Fruit fly (Drosophila melanogaster): ENCODE data around the gene mtgo.
A peak's percentile ranks its signal among the peaks of the same experiment; 100 is the strongest.

mtgo gene

dm6 chr2L:16521345-16522285 lies 23.2 kb upstream of the mtgo start (continued):
- peak; percentile 99 for TF ChIP-seq Kr (GFP tag; optimal IDR thresholded peaks at IDR 0.05)
- TF ChIP-seq CG12299 (tag; optimal IDR thresholded peaks at IDR 0.05): peak; percentile 86
- peak; percentile 97 for TF ChIP-seq cg (GFP tag; optimal IDR thresholded peaks at IDR 0.05)
- TF ChIP-seq CG14667 (GFP tag; IDR thresholded peaks at IDR 0.05): no peak
- peak; percentile 89 for TF ChIP-seq CG15011 (GFP tag; optimal IDR thresholded peaks at IDR 0.05)
- peak; percentile 62 for TF ChIP-seq CG7786 (GFP tag; optimal IDR thresholded peaks at IDR 0.05)
- peak; percentile 99 for TF ChIP-seq kni (GFP tag; optimal IDR thresholded peaks at IDR 0.05)
- peak; percentile 70 for TF ChIP-seq pb (GFP tag; optimal IDR thresholded peaks at IDR 0.05)
- 0 out of 2 replicates have a peak, but pooled peaks have one; percentile 20 for TF ChIP-seq CG11247 (GFP tag; IDR thresholded peaks at IDR 0.05)
- TF ChIP-seq nerfin-2 (GFP tag; IDR thresholded peaks at IDR 0.05; ENCODE audit: partially characterized antibody): no peak
- peak; percentile 49 for TF ChIP-seq CG5245 (GFP tag; optimal IDR thresholded peaks at IDR 0.05)
- peak; percentile 94 for TF ChIP-seq wek (GFP tag; optimal IDR thresholded peaks at IDR 0.05)
- TF ChIP-seq sug (tag; optimal IDR thresholded peaks at IDR 0.05): peak; percentile 71
- peak; percentile 76 for TF ChIP-seq Meics (GFP tag; optimal IDR thresholded peaks at IDR 0.05)
- TF ChIP-seq CG33213 (GFP tag; optimal IDR thresholded peaks at IDR 0.05): peak; percentile 66
- TF ChIP-seq HLHmδ (GFP tag; optimal IDR thresholded peaks at IDR 0.05): peak; percentile 60
- TF ChIP-seq CG13123 (GFP tag; optimal IDR thresholded peaks at IDR 0.05): peak; percentile 66
- peak; percentile 88 for TF ChIP-seq nom (GFP tag; optimal IDR thresholded peaks at IDR 0.05)
- TF ChIP-seq CG9932 (GFP tag; IDR thresholded peaks at IDR 0.05): 0 out of 2 replicates have a peak, but pooled peaks have one; percentile 6
- no peak for TF ChIP-seq eve (GFP tag; optimal IDR thresholded peaks at IDR 0.05)
- no peak for TF ChIP-seq inv (GFP tag; IDR thresholded peaks at IDR 0.05; ENCODE audit: partially characterized antibody)
- TF ChIP-seq klu (GFP tag; IDR thresholded peaks at IDR 0.05): no peak
- no peak for TF ChIP-seq CG3995 (GFP tag; optimal IDR thresholded peaks at IDR 0.05)
- peak; percentile 97 for TF ChIP-seq Vsx1 (GFP tag; optimal IDR thresholded peaks at IDR 0.05)
- peak; percentile 83 for TF ChIP-seq CG6854 (GFP tag; optimal IDR thresholded peaks at IDR 0.05)
- TF ChIP-seq mirr (GFP tag; optimal IDR thresholded peaks at IDR 0.05): peak; percentile 93
- peak; percentile 41 for TF ChIP-seq CG10366 (GFP tag; IDR thresholded peaks at IDR 0.05)
- TF ChIP-seq Ada2b (GFP tag; IDR thresholded peaks at IDR 0.05): peak; percentile 44; the same call in 1 of the 2 replicates
- TF ChIP-seq sc (optimal IDR thresholded peaks at IDR 0.05): no peak
- TF ChIP-seq sc (GFP tag; optimal IDR thresholded peaks at IDR 0.05): peak; percentile 96
- TF ChIP-seq dan (GFP tag; IDR thresholded peaks at IDR 0.05): no peak
- TF ChIP-seq ranshi (GFP tag; IDR thresholded peaks at IDR 0.05): peak; percentile 61; the same call in 1 of the 2 replicates
- no peak for TF ChIP-seq tna (GFP tag; IDR thresholded peaks at IDR 0.05; ENCODE audit: partially characterized antibody)
- peak; percentile 62 for TF ChIP-seq CG13775 (GFP tag; optimal IDR thresholded peaks at IDR 0.05)
- TF ChIP-seq Sox100B (GFP tag; optimal IDR thresholded peaks at IDR 0.05): peak; percentile 91
- TF ChIP-seq CG3838 (GFP tag; optimal IDR thresholded peaks at IDR 0.05): peak; percentile 94
- TF ChIP-seq Dip2 (GFP tag; IDR thresholded peaks at IDR 0.05): no peak
- TF ChIP-seq CG34224 (GFP tag; IDR thresholded peaks at IDR 0.05; ENCODE audit: partially characterized antibody): peak; percentile 25; the same call in 1 of the 3 replicates
- TF ChIP-seq CG8359 (GFP tag; optimal IDR thresholded peaks at IDR 0.05; ENCODE audit: borderline replicate concordance): peak; percentile 93
- peak; percentile 61 for TF ChIP-seq CG8478 (optimal IDR thresholded peaks at IDR 0.05)
- TF ChIP-seq peb (GFP tag; IDR thresholded peaks at IDR 0.05): peak; percentile 40; the same call in 1 of the 2 replicates
- TF ChIP-seq fd96Cb (tag; optimal IDR thresholded peaks at IDR 0.05): peak; percentile 54
- TF ChIP-seq CG15601 (tag; optimal IDR thresholded peaks at IDR 0.05): peak; percentile 92
- TF ChIP-seq CG6254 (GFP tag; optimal IDR thresholded peaks at IDR 0.05): peak; percentile 82
- no peak for TF ChIP-seq CG14860 (GFP tag; IDR thresholded peaks at IDR 0.05; ENCODE audit: partially characterized antibody)
- peak; percentile 93 for TF ChIP-seq CG11723 (GFP tag; optimal IDR thresholded peaks at IDR 0.05)
- TF ChIP-seq CG32532 (GFP tag; IDR thresholded peaks at IDR 0.05): peak; percentile 39
- TF ChIP-seq shn (GFP tag; optimal IDR thresholded peaks at IDR 0.05): peak; percentile 81

Data from whole organism, embryonic.